Fruit fly (Drosophila melanogaster): ENCODE measurements around the gene CG34273.

Gene CG34273

dm6 chr3R:14511123-14511908, 5.5 kb upstream of the CG34273 start, which contains the start of the genes HtrA2 and mRpL11 (continued):
- peak; percentile 67 for TF ChIP-seq ftz-f1 (GFP tag; optimal IDR thresholded peaks at IDR 0.05)
- TF ChIP-seq CG7372 (GFP tag; IDR thresholded peaks at IDR 0.05): peak; percentile 51; the same call in 1 of the 2 replicates
- TF ChIP-seq CG18599 (GFP tag; optimal IDR thresholded peaks at IDR 0.05): no peak
- peak; percentile 20 for TF ChIP-seq p53 (GFP tag; optimal IDR thresholded peaks at IDR 0.05)
- TF ChIP-seq Lpt (GFP tag; optimal IDR thresholded peaks at IDR 0.05): no peak
- TF ChIP-seq chinmo (GFP tag; IDR thresholded peaks at IDR 0.05; ENCODE audit: partially characterized antibody): no peak
- TF ChIP-seq CG11085 (GFP tag; IDR thresholded peaks at IDR 0.05): peak; percentile 30; the same call in 1 of the 2 replicates
- peak; percentile 76 for TF ChIP-seq CG3847 (GFP tag; IDR thresholded peaks at IDR 0.05)
- TF ChIP-seq CG4707 (GFP tag; optimal IDR thresholded peaks at IDR 0.05): peak; percentile 97
- TF ChIP-seq D (optimal IDR thresholded peaks at IDR 0.05): no peak
- TF ChIP-seq D (GFP tag; optimal IDR thresholded peaks at IDR 0.05): no peak
- peak; percentile 56 for TF ChIP-seq PHDP (tag; optimal IDR thresholded peaks at IDR 0.05)
- TF ChIP-seq zfh2 (GFP tag; optimal IDR thresholded peaks at IDR 0.05): peak; percentile 78
- TF ChIP-seq bowl (GFP tag; IDR thresholded peaks at IDR 0.05): no peak
- peak; percentile 21 for TF ChIP-seq Asciz (GFP tag; optimal IDR thresholded peaks at IDR 0.05)
- TF ChIP-seq Fer2 (tag; optimal IDR thresholded peaks at IDR 0.05): peak; percentile 42
- peak; percentile 76 for TF ChIP-seq slbo (GFP tag; IDR thresholded peaks at IDR 0.05)
- no peak for TF ChIP-seq dimm (GFP tag; IDR thresholded peaks at IDR 0.05)
- TF ChIP-seq Dll (GFP tag; IDR thresholded peaks at IDR 0.05; ENCODE audit: partially characterized antibody): peak; percentile 56; the same call in 2 of the 4 replicates
- TF ChIP-seq chm (GFP tag; IDR thresholded peaks at IDR 0.05): no peak
- no peak; the same call in 1 of the 2 replicates for TF ChIP-seq CG9215 (GFP tag; IDR thresholded peaks at IDR 0.05)
- no peak for TF ChIP-seq sens-2 (GFP tag; IDR thresholded peaks at IDR 0.05)
- TF ChIP-seq unc-4 (GFP tag; IDR thresholded peaks at IDR 0.05; ENCODE audit: partially characterized antibody): 0 out of 2 replicates have a peak, but pooled peaks have one; percentile 31
- TF ChIP-seq lab (GFP tag; optimal IDR thresholded peaks at IDR 0.05): peak; percentile 63
- TF ChIP-seq CG7271 (tag; optimal IDR thresholded peaks at IDR 0.05): no peak
- no peak for TF ChIP-seq Hr39 (optimal IDR thresholded peaks at IDR 0.05)
- peak; percentile 9 for TF ChIP-seq CG13123 (GFP tag; optimal IDR thresholded peaks at IDR 0.05)
- peak; percentile 21 for TF ChIP-seq pum (GFP tag; optimal IDR thresholded peaks at IDR 0.05)
- peak; percentile 42 for TF ChIP-seq CG16863 (GFP tag; optimal IDR thresholded peaks at IDR 0.05)
- TF ChIP-seq CG7987 (GFP tag; optimal IDR thresholded peaks at IDR 0.05): peak; percentile 41
- TF ChIP-seq CG2202 (tag; optimal IDR thresholded peaks at IDR 0.05): peak; percentile 1
- peak; percentile 1 for TF ChIP-seq CG1529 (GFP tag; optimal IDR thresholded peaks at IDR 0.05)
- TF ChIP-seq CG8388 (GFP tag; optimal IDR thresholded peaks at IDR 0.05): peak; percentile 37
- TF ChIP-seq CG17328 (GFP tag; IDR thresholded peaks at IDR 0.05): no peak
- peak; percentile 56 for TF ChIP-seq CG10543 (GFP tag; optimal IDR thresholded peaks at IDR 0.05)
- 0 out of 3 replicates have a peak, but pooled peaks have one; percentile 21 for TF ChIP-seq CG34422 (GFP tag; IDR thresholded peaks at IDR 0.05)
- peak; percentile 50 for TF ChIP-seq CG1233 (GFP tag; optimal IDR thresholded peaks at IDR 0.05)
- TF ChIP-seq vvl (GFP tag; IDR thresholded peaks at IDR 0.05): peak; percentile 61
- 0 out of 3 replicates have a peak, but pooled peaks have one; percentile 35 for TF ChIP-seq vnd (GFP tag; IDR thresholded peaks at IDR 0.05; ENCODE audit: partially characterized antibody)
- TF ChIP-seq esg (GFP tag; conservative IDR thresholded peaks at IDR 0.05): no peak
- peak; percentile 64 to 66 for TF ChIP-seq dpn (GFP tag; optimal IDR thresholded peaks at IDR 0.05)
- no peak for TF ChIP-seq Nf-YC (tag; optimal IDR thresholded peaks at IDR 0.05)
- peak; percentile 66; the same call in 1 of the 2 replicates for TF ChIP-seq NFAT (GFP tag; IDR thresholded peaks at IDR 0.05)
- peak; percentile 71 for TF ChIP-seq B-H2 (GFP tag; optimal IDR thresholded peaks at IDR 0.05)
- 0 out of 3 replicates have a peak, but pooled peaks have one; percentile 53 for TF ChIP-seq mld (GFP tag; IDR thresholded peaks at IDR 0.05; ENCODE audit: partially characterized antibody)
- TF ChIP-seq CG9817 (tag; optimal IDR thresholded peaks at IDR 0.05): peak; percentile 73
- TF ChIP-seq Mrtf (GFP tag; IDR thresholded peaks at IDR 0.05): no peak
- peak; percentile 39 for TF ChIP-seq CG4820 (GFP tag; optimal IDR thresholded peaks at IDR 0.05)
- TF ChIP-seq caup (GFP tag; optimal IDR thresholded peaks at IDR 0.05; ENCODE audit: severe bottlenecking): peak; percentile 39
